Worm (Caenorhabditis elegans) whole organism, early embryonic: ENCODE results near the gene F47B8.1.

ENCODE experiments used
- B0310.2 ChIP-seq: sonication (generic microtip); optimal IDR thresholded peaks from 2 replicates; lab custom pipeline; 2016; ENCODE audit warnings: mild to moderate bottlenecking, missing genetic modification characterization, missing compliant biosample characterization
- aly-1 ChIP-seq: sonication (generic microtip); optimal IDR thresholded peaks from 2 replicates; lab custom pipeline; 2016; ENCODE audit warnings: missing genetic modification characterization, missing compliant biosample characterization
- ama-1 ChIP-seq: fragments of 150-350 bp; optimal IDR thresholded peaks from 2 replicates; lab custom pipeline; 2014
- ceh-13 ChIP-seq: fragments of 200-800 bp; sonication (Bioruptor generic); optimal IDR thresholded peaks from 2 replicates; lab custom pipeline; 2018; ENCODE audit warnings: mild to moderate bottlenecking, missing genetic modification characterization, missing compliant biosample characterization
- ceh-36 ChIP-seq: sonication (generic microtip); optimal IDR thresholded peaks from 2 replicates; lab custom pipeline; 2016; ENCODE audit warnings: missing genetic modification characterization, inconsistent platforms, missing compliant biosample characterization
- ets-7 ChIP-seq: sonication (generic microtip); optimal IDR thresholded peaks from 2 replicates; lab custom pipeline; 2016; ENCODE audit warnings: missing genotype, missing genetic modification characterization, missing compliant biosample characterization
- flt-1 ChIP-seq: fragments of 200-800 bp; sonication (Bioruptor generic); IDR thresholded peaks from 2 replicates; pipeline ENCODE4 v1.3.6; 2022; ENCODE audit warnings: missing genetic modification characterization, missing compliant biosample characterization
- hmbx-1 ChIP-seq: sonication (generic microtip); optimal IDR thresholded peaks from 2 replicates; lab custom pipeline; 2016; ENCODE audit warnings: mild to moderate bottlenecking, missing genetic modification characterization, missing compliant biosample characterization
- hmg-4 ChIP-seq: fragments of 200-800 bp; sonication (Bioruptor generic); optimal IDR thresholded peaks from 2 replicates; lab custom pipeline; 2018; ENCODE audit warnings: mild to moderate bottlenecking, missing genetic modification characterization, missing compliant biosample characterization
- hnd-1 ChIP-seq: sonication (generic microtip); optimal IDR thresholded peaks from 2 replicates; lab custom pipeline; 2016; ENCODE audit warnings: missing genetic modification characterization, missing compliant biosample characterization
- pes-1 ChIP-seq: fragments of 200-800 bp; sonication (Bioruptor generic); IDR thresholded peaks from 2 replicates; pipeline ENCODE4 v1.3.6; 2022; ENCODE audit warnings: missing genetic modification reagents, missing genetic modification characterization, missing compliant biosample characterization
- scrt-1 ChIP-seq: fragments of 200-800 bp; sonication (Bioruptor generic); IDR thresholded peaks from 2 replicates; pipeline ENCODE4 v1.3.6; 2022; ENCODE audit warnings: missing genetic modification characterization, missing compliant biosample characterization
- sea-1 ChIP-seq: fragments of 200-800 bp; sonication (Bioruptor generic); conservative IDR thresholded peaks from 2 replicates; pipeline ENCODE4 v1.3.6; 2022; ENCODE audit warnings: missing genetic modification characterization, missing compliant biosample characterization
- tbx-11 ChIP-seq: fragments of 200-800 bp; sonication (Bioruptor generic); IDR thresholded peaks from 2 replicates; pipeline ENCODE4 v1.3.6; 2022; ENCODE audit warnings: missing genetic modification characterization, missing compliant biosample characterization
- tbx-37 ChIP-seq: fragments of 200-800 bp; sonication (Bioruptor generic); conservative IDR thresholded peaks from 2 replicates; pipeline ENCODE4 v1.3.6; 2022; ENCODE audit warnings: missing genetic modification reagents, missing genetic modification characterization, missing compliant biosample characterization
- tra-4 ChIP-seq: sonication (generic microtip); optimal IDR thresholded peaks from 2 replicates; lab custom pipeline; 2017; ENCODE audit warnings: missing genetic modification characterization, missing compliant biosample characterization

Gene F47B8.1

DNA sequence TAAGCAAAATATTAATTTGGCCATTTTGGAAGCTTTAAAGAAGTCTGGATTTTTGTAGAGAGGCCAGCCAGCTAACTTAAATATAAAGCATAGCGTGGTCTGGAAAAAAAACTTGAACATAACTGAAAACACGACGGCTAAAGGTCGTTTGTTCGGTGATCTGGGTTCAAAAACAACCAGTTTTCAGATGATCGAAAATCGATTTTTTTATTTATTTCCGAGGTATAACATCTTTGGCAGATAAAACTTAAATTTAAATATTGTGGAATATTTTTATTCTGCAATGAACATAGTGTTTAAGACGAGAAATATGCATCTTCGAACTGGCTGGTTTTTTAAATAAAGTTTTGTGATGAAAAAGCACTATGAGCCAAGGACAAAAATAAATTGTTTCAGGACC, 45.5 kb downstream of the F47B8.1 start, which contains the start of gene F40G12.4:
Gene F40G12.4 (minus strand): TSS at position 101 of the 400 bp plus-strand sequence.
- TF ChIP-seq ceh-36 (tag; lab: Kevin White, UChicago) = no peak
- no peak for TF ChIP-seq ets-7 (tag; lab: Kevin White, UChicago)
- no peak for TF ChIP-seq ceh-13 (GFP tag; lab: Kevin White, UChicago)
- TF ChIP-seq hmbx-1 (tag; lab: Kevin White, UChicago) = no peak
- TF ChIP-seq tra-4 = no peak
- no peak for TF ChIP-seq tbx-37 (GFP tag; lab: Robert Waterston, UW)
- no peak for TF ChIP-seq hnd-1 (tag; lab: Kevin White, UChicago)
- no peak for TF ChIP-seq pes-1 (GFP tag; lab: Robert Waterston, UW)
- TF ChIP-seq ama-1 (lab: Kevin White, UChicago) = no peak
- TF ChIP-seq tbx-11 (GFP tag; lab: Robert Waterston, UW) = no peak
- no peak for TF ChIP-seq scrt-1
- no peak for TF ChIP-seq sea-1 (GFP tag; lab: Robert Waterston, UW)
- no peak for TF ChIP-seq aly-1 (tag; lab: Kevin White, UChicago)

DNA sequence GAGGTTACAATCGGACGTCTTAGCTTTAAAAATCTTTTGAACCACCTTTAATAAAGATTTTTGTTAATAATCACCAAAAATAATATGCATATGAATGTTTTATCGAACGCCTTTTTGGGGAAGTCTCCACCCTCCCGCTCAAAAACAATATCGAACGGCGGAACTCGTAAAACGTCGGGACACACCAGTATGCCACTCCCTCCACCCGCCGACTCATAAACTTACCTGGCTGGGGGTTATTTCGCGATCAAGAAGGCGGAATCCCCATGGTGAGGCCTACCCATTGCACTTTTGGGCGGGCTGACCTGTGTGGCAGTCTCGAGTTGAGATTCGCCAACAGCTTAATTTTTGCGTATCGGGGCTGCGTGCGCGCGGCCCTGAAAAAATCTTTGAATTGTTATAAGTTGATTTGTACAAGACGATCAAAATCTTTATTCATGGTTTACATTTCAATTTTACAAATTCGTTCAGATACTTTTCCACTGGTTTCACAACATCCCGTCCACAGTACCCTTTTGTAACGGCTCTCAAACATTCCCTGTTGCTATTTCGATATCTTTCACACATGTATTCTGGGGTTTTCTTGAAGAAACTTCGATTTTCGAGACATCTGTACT, 46.7 kb downstream of the F47B8.1 start:
- TF ChIP-seq sea-1 (GFP tag; lab: Robert Waterston, UW) (no peak), pes-1 (GFP tag; lab: Robert Waterston, UW) (no peak), hmbx-1 (tag; lab: Kevin White, UChicago) (no peak), flt-1 (GFP tag; lab: Robert Waterston, UW) (no peak), ets-7 (tag; lab: Kevin White, UChicago) (no peak), tbx-11 (GFP tag; lab: Robert Waterston, UW) (no peak), ceh-36 (tag; lab: Kevin White, UChicago) (no peak), B0310.2 (tag; lab: Kevin White, UChicago) (no peak), scrt-1 (no peak), hnd-1 (tag; lab: Kevin White, UChicago) (no peak), hmg-4 (no peak), ama-1 (lab: Kevin White, UChicago) (no peak), tra-4 (no peak), aly-1 (tag; lab: Kevin White, UChicago) (no peak)
